Worm (Caenorhabditis elegans) whole organism, early embryonic: ENCODE results near the gene dpy-7.

ENCODE experiments used
- B0310.2 ChIP-seq: sonication (generic microtip); optimal IDR thresholded peaks from 2 replicates; lab custom pipeline; 2016; ENCODE audit warnings: mild to moderate bottlenecking, missing genetic modification characterization, missing compliant biosample characterization
- ama-1 ChIP-seq: fragments of 150-350 bp; optimal IDR thresholded peaks from 2 replicates; lab custom pipeline; 2014
- tra-4 ChIP-seq: sonication (generic microtip); optimal IDR thresholded peaks from 2 replicates; lab custom pipeline; 2017; ENCODE audit warnings: missing genetic modification characterization, missing compliant biosample characterization

DNA sequence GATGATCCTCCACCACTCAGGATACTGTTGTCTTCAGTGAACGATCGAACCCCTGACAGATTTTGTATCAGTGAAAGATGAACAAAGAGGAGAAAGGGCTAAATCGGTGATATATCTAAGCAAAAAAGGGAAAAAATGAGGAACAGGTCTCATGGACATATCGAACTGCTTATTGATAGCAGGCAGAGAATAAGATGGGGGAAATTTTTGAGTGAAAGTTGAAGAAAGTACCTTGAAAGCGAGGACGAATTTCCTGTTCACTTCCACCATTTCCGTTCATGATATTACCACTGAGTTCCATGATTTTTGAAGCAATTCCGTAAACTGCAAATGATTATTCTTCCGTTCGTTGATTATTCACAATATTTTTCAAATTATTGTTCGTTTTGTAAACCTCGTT lies 15.7 kb upstream of the dpy-7 start:
- TF ChIP-seq ama-1 (lab: Kevin White, UChicago) (no peak), B0310.2 (tag; lab: Kevin White, UChicago) (no peak), tra-4 (no peak)
